Worm (Caenorhabditis elegans) whole organism, late embryonic: ENCODE results near the gene C33H5.13.

Source experiments
- C08G9.2 ChIP-seq: sonication (generic microtip); optimal IDR thresholded peaks from 2 replicates; lab custom pipeline; 2016; ENCODE audit warnings: mild to moderate bottlenecking, missing genetic modification characterization, moderate library complexity, missing compliant biosample characterization
- C38D4.7 ChIP-seq: fragments of 200-800 bp; sonication (Bioruptor generic); optimal IDR thresholded peaks from 2 replicates; lab custom pipeline; 2018; ENCODE audit warnings: mild to moderate bottlenecking, missing genetic modification characterization, moderate library complexity, missing compliant biosample characterization
- K09A11.1 ChIP-seq: sonication (generic microtip); optimal IDR thresholded peaks from 2 replicates; lab custom pipeline; 2017; ENCODE audit warnings: antibody characterized with exemption, mild to moderate bottlenecking, missing genetic modification characterization, missing compliant biosample characterization; ENCODE audit not compliant: insufficient read depth
- T23F11.4 ChIP-seq: fragments of 200-800 bp; sonication (Bioruptor generic); optimal IDR thresholded peaks from 2 replicates; lab custom pipeline; 2018; ENCODE audit warnings: mild to moderate bottlenecking, missing genetic modification characterization, missing compliant biosample characterization
- ama-1 ChIP-seq: fragments of 150-350 bp; optimal IDR thresholded peaks from 2 replicates; lab custom pipeline; 2014
- ceh-18 ChIP-seq: sonication (generic microtip); optimal IDR thresholded peaks from 2 replicates; lab custom pipeline; 2016; ENCODE audit warnings: missing genetic modification characterization, missing compliant biosample characterization
- ceh-19 ChIP-seq: fragments of 200-800 bp; sonication (Bioruptor generic); optimal IDR thresholded peaks from 2 replicates; lab custom pipeline; 2018; ENCODE audit warnings: mild to moderate bottlenecking, missing genetic modification characterization, missing compliant biosample characterization
- ceh-31 ChIP-seq: sonication (generic microtip); optimal IDR thresholded peaks from 2 replicates; lab custom pipeline; 2016; ENCODE audit warnings: missing genetic modification characterization, missing compliant biosample characterization
- ceh-48 ChIP-seq: sonication (generic microtip); optimal IDR thresholded peaks from 2 replicates; lab custom pipeline; 2016; ENCODE audit warnings: missing genetic modification characterization, inconsistent platforms, missing compliant biosample characterization
- elt-4 ChIP-seq: sonication (generic microtip); optimal IDR thresholded peaks from 2 replicates; lab custom pipeline; 2016; ENCODE audit warnings: missing genetic modification characterization, missing compliant biosample characterization
- fkh-6 ChIP-seq: sonication (generic microtip); optimal IDR thresholded peaks from 2 replicates; lab custom pipeline; 2016; ENCODE audit warnings: missing genetic modification characterization, missing compliant biosample characterization
- gmeb-2 ChIP-seq: sonication (generic microtip); optimal IDR thresholded peaks from 2 replicates; lab custom pipeline; 2016; ENCODE audit warnings: missing genetic modification characterization, inconsistent platforms, missing compliant biosample characterization
- hlh-6 ChIP-seq: sonication (generic microtip); optimal IDR thresholded peaks from 2 replicates; lab custom pipeline; 2016; ENCODE audit warnings: missing genotype, missing genetic modification characterization, missing compliant biosample characterization
- lin-11 ChIP-seq: fragments of 200-800 bp; sonication (Bioruptor generic); optimal IDR thresholded peaks from 2 replicates; lab custom pipeline; 2018; ENCODE audit warnings: mild to moderate bottlenecking, missing genetic modification characterization, missing compliant biosample characterization
- mec-3 ChIP-seq: sonication (generic microtip); optimal IDR thresholded peaks from 2 replicates; lab custom pipeline; 2016; ENCODE audit warnings: borderline replicate concordance, missing genetic modification characterization, missing compliant biosample characterization
- npax-4 ChIP-seq: sonication (generic microtip); optimal IDR thresholded peaks from 2 replicates; lab custom pipeline; 2016; ENCODE audit warnings: missing genetic modification characterization, missing compliant biosample characterization
- odd-2 ChIP-seq: sonication (generic microtip); optimal IDR thresholded peaks from 2 replicates; lab custom pipeline; 2017; ENCODE audit warnings: antibody characterized with exemption, mild to moderate bottlenecking, missing genetic modification characterization, missing compliant biosample characterization
- pag-3 ChIP-seq: sonication (generic microtip); optimal IDR thresholded peaks from 2 replicates; lab custom pipeline; 2016; ENCODE audit warnings: missing compliant biosample characterization, missing genetic modification characterization, borderline replicate concordance
- pat-9 ChIP-seq: fragments of 200-800 bp; sonication (Bioruptor generic); optimal IDR thresholded peaks from 2 replicates; lab custom pipeline; 2018; ENCODE audit warnings: mild to moderate bottlenecking, missing genetic modification characterization, moderate library complexity, missing compliant biosample characterization
- pha-4 ChIP-seq: fragments of 150-350 bp; optimal IDR thresholded peaks from 2 replicates; lab custom pipeline; 2018; ENCODE audit warnings: missing biosample characterization, missing genetic modification reagents, missing genetic modification characterization
- sdc-2 ChIP-seq: sonication (generic microtip); optimal IDR thresholded peaks from 2 replicates; lab custom pipeline; 2016; ENCODE audit warnings: missing genotype, missing genetic modification characterization, missing compliant biosample characterization
- sox-2 ChIP-seq: fragments of 200-800 bp; sonication (Bioruptor generic); IDR thresholded peaks from 2 replicates; pipeline ENCODE4 v1.3.6; 2022; ENCODE audit warnings: missing genetic modification reagents, missing genetic modification characterization, missing compliant biosample characterization
- tbx-2 ChIP-seq: sonication (generic microtip); optimal IDR thresholded peaks from 2 replicates; lab custom pipeline; 2016; ENCODE audit warnings: missing genetic modification characterization, missing compliant biosample characterization
- tbx-7 ChIP-seq: sonication (generic microtip); optimal IDR thresholded peaks from 2 replicates; lab custom pipeline; 2016; ENCODE audit warnings: missing genotype, missing genetic modification characterization, missing compliant biosample characterization
- unc-3 ChIP-seq, 2 experiments: fragments of 200-800 bp in 1 of 2; sonication (Bioruptor generic) in 1 of 2; sonication (generic microtip) in 1 of 2; conservative IDR thresholded peaks in 1 of 2; optimal IDR thresholded peaks in 1 of 2; 2 replicates each; pipeline versions ENCODE4 v1.3.6 to Lab custom; 2016 to 2022; ENCODE audit warnings: missing compliant biosample characterization in 2 of 2, missing genetic modification characterization in 2 of 2, missing genetic modification reagents in 1 of 2
- unc-55 ChIP-seq: sonication (generic microtip); optimal IDR thresholded peaks from 2 replicates; lab custom pipeline; 2017; ENCODE audit warnings: missing biosample characterization, missing genetic modification reagents, missing genetic modification characterization
- zip-5 ChIP-seq: sonication (generic microtip); optimal IDR thresholded peaks from 2 replicates; lab custom pipeline; 2016; ENCODE audit warnings: missing genetic modification characterization, missing compliant biosample characterization

The C33H5.13 gene

DNA sequence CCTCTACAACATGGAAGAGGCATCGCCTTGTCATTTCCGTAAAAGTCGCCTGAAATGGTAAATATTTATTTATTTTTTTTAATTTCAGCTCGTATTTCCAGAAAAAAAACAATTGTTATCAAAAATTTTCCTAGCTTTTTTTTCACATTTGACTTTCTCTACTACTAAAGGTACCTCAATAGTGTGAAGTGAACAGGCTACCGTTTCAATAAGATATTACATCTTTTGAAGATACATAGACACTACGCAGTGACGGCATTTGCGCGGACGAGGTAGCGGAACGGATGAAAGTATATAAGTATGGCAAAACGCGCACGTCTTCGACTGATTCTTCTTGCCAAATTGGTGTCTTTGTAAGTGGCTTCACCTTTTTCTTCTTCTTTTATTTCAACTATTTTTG, 39.0 kb downstream of the C33H5.13 start, which contains the start of gene col-14:
Gene col-14, plus strand, starts transcription at position 301 of the 400 bp plus-strand sequence.
- TF ChIP-seq fkh-6 (no peak), hlh-6 (tag; lab: Kevin White, UChicago) (no peak), pat-9 (tag; lab: Kevin White, UChicago) (no peak), gmeb-2 (tag; lab: Kevin White, UChicago) (no peak), pag-3 (tag; lab: Kevin White, UChicago) (no peak), ceh-31 (tag; lab: Kevin White, UChicago) (no peak)

DNA sequence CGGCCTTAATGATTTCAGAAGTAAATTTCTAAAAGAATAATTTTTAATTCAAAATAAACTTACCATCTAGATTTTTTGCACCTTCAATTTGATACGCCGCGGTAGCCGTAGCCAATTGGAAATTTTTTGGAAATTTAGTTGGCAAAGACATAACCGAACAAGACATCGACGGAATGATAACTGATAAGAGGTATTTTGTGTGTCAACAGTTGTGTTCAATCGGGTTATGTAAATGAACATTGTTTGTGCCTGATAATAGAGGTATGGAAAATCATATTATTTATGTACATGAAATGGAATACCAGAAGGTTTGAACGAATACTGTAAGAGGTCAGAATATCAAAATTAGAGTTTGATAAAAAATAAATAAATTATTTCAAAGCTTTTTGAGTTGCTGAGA, 44.2 kb downstream of the C33H5.13 start, which contains the start of gene klo-1:
Gene klo-1, minus strand, starts transcription at position 388 of the 400 bp plus-strand sequence.
- TF ChIP-seq lin-11 (no peak), tbx-2 (tag; lab: Kevin White, UChicago) (no peak), npax-4 (tag; lab: Kevin White, UChicago) (no peak), gmeb-2 (tag; lab: Kevin White, UChicago) (no peak), tbx-7 (tag; lab: Kevin White, UChicago) (no peak), ceh-18 (tag; lab: Kevin White, UChicago) (no peak), unc-3 (GFP tag; conservative IDR thresholded peaks at IDR 0.05; lab: Robert Waterston, UW) (no peak), unc-3 (tag; optimal IDR thresholded peaks at IDR 0.05; lab: Kevin White, UChicago) (no peak), ceh-48 (tag; lab: Kevin White, UChicago) (no peak), mec-3 (tag; lab: Kevin White, UChicago) (no peak), K09A11.1 (tag; lab: Kevin White, UChicago) (no peak), ceh-19 (GFP tag; lab: Kevin White, UChicago) (no peak), sdc-2 (tag; lab: Kevin White, UChicago) (no peak), ama-1 (lab: Kevin White, UChicago) (no peak), T23F11.4 (GFP tag; lab: Kevin White, UChicago) (no peak), odd-2 (tag; lab: Kevin White, UChicago) (no peak), C08G9.2 (tag; lab: Kevin White, UChicago) (no peak), unc-55 (no peak)

DNA sequence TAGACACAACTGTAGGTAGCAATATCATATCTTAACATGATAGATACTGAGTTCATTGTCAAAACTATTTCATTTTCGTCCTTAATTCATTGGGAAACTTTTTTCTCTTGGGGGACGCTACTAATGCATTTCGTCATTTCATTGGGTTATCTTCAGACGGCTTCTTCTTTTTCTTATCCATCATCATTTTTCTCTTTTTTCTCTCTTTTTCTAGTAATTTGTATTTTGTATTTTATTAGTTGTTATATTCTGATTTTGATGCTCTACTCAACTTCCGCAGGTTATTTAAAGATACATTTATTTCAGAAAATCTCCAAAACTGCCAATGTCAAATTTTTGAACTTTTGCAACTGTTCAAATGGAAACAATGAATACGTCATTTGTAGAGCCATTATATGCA, 48.5 kb downstream of the C33H5.13 start, which contains the start of gene npr-35:
Gene npr-35, plus strand, starts transcription at position 301 of the 400 bp plus-strand sequence.
- TF ChIP-seq zip-5 (tag; lab: Kevin White, UChicago): no peak
- TF ChIP-seq pag-3 (tag; lab: Kevin White, UChicago): no peak
- no peak for TF ChIP-seq C38D4.7 (GFP tag; lab: Kevin White, UChicago)
- no peak for TF ChIP-seq sox-2 (GFP tag; lab: Robert Waterston, UW)
- TF ChIP-seq K09A11.1 (tag; lab: Kevin White, UChicago): no peak
- TF ChIP-seq pha-4: no peak
- TF ChIP-seq elt-4 (tag; lab: Kevin White, UChicago): no peak
- TF ChIP-seq, all 69 proteins: peak for 0
